Worm (Caenorhabditis elegans) whole organism, L1 larva: ENCODE data around the gene F13B9.2.

Experiments
- ama-1 ChIP-seq: fragments of 150-350 bp; optimal IDR thresholded peaks from 2 replicates; lab custom pipeline; 2014
- ces-1 ChIP-seq: fragments of 150-350 bp; optimal IDR thresholded peaks from 2 replicates; lab custom pipeline; 2014; ENCODE audit warnings: missing biosample characterization, missing genetic modification reagents, missing genetic modification characterization
- elt-2 ChIP-seq: sonication (generic microtip); optimal IDR thresholded peaks from 2 replicates; lab custom pipeline; 2016; ENCODE audit warnings: missing genetic modification characterization, mild to moderate bottlenecking, inconsistent platforms, missing compliant biosample characterization, missing genetic modification reagents
- fkh-10 ChIP-seq: sonication (generic microtip); optimal IDR thresholded peaks from 2 replicates; lab custom pipeline; 2017; ENCODE audit warnings: missing biosample characterization, missing genetic modification reagents, missing genetic modification characterization
- hlh-17 ChIP-seq: fragments of 200-800 bp; sonication (Bioruptor generic); optimal IDR thresholded peaks from 2 replicates; lab custom pipeline; 2018; ENCODE audit warnings: missing genetic modification characterization, mild to moderate bottlenecking, missing compliant biosample characterization, moderate library complexity, borderline replicate concordance
- lin-14 ChIP-seq: fragments of 200-800 bp; sonication (Bioruptor generic); optimal IDR thresholded peaks from 2 replicates; lab custom pipeline; 2018; ENCODE audit warnings: mild to moderate bottlenecking, missing genetic modification characterization, moderate library complexity, missing compliant biosample characterization
- lin-35 ChIP-seq, 2 experiments: fragments of 150-350 bp; optimal IDR thresholded peaks; 2 replicates each; lab custom pipeline; 2014; ENCODE audit warnings: missing biosample characterization in 2 of 2, missing genetic modification characterization in 2 of 2, missing genetic modification reagents in 2 of 2
- nhr-77 ChIP-seq: fragments of 150-350 bp; optimal IDR thresholded peaks from 2 replicates; lab custom pipeline; 2014; ENCODE audit warnings: missing biosample characterization, missing genetic modification characterization
- skn-1 ChIP-seq: fragments of 150-350 bp; optimal IDR thresholded peaks from 2 replicates; lab custom pipeline; 2014; ENCODE audit warnings: missing biosample characterization, missing genetic modification characterization
- zag-1 ChIP-seq: fragments of 150-350 bp; optimal IDR thresholded peaks from 2 replicates; lab custom pipeline; 2014; ENCODE audit warnings: missing biosample characterization, missing genetic modification characterization

DNA sequence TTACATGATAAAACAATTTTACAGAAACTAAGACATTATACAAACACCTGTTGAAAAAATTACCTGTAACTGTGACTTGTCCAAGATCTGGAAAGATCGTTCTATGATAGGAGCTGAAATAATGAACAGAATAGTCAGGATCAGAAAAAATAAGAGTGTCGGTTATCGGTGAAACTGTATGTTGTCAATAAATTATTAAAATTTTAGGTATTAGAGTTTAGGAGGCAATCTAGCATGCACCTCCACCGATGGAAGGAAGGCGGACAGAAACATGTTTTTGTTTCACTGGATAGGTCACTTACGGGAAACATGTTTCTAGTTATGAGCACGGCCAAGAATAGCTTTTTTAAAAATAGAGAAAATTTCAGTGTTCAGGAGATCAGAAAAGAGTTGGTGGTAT is 14.1 kb downstream of the F13B9.2 start, which contains the start of gene ced-13:
- TF ChIP-seq hlh-17 (GFP tag; lab: Kevin White, UChicago): no peak
- no peak for TF ChIP-seq nhr-77 (tag; lab: Kevin White, UChicago)
- TF ChIP-seq fkh-10 (GFP tag; lab: Kevin White, UChicago): no peak
- no peak for TF ChIP-seq ces-1 (GFP tag; lab: Kevin White, UChicago)
- no peak for TF ChIP-seq elt-2 (tag; lab: Kevin White, UChicago)
- TF ChIP-seq ama-1 (lab: Kevin White, UChicago): no peak
- TF ChIP-seq zag-1: no peak
- no peak for TF ChIP-seq skn-1 (tag; lab: Kevin White, UChicago)
- TF ChIP-seq lin-35 (GFP tag; optimal IDR thresholded peaks at IDR 0.05; lab: Kevin White, UChicago): no peak
- TF ChIP-seq lin-14 (GFP tag; lab: Kevin White, UChicago): no peak
